Worm (Caenorhabditis elegans) whole organism, mixed stage, embryonic: Measurements from ENCODE around the gene F26F2.13.

Experiments
- blmp-1 ChIP-seq: fragments of 150-350 bp; optimal IDR thresholded peaks from 2 replicates; lab custom pipeline; 2014; ENCODE audit warnings: missing biosample characterization, missing genetic modification characterization
- ceh-39 ChIP-seq: fragments of 150-350 bp; optimal IDR thresholded peaks from 2 replicates; lab custom pipeline; 2014; ENCODE audit warnings: missing biosample characterization, missing genetic modification characterization
- lsy-2 ChIP-seq: fragments of 150-350 bp; optimal IDR thresholded peaks from 2 replicates; lab custom pipeline; 2014; ENCODE audit warnings: missing biosample characterization, missing genetic modification characterization
- mab-5 ChIP-seq: fragments of 150-350 bp; optimal IDR thresholded peaks from 2 replicates; lab custom pipeline; 2014; ENCODE audit warnings: missing biosample characterization, missing genetic modification characterization
- nhr-12 ChIP-seq: fragments of 150-350 bp; optimal IDR thresholded peaks from 2 replicates; lab custom pipeline; 2014; ENCODE audit warnings: missing biosample characterization, missing genetic modification characterization
- nhr-237 ChIP-seq: fragments of 150-350 bp; optimal IDR thresholded peaks from 2 replicates; lab custom pipeline; 2014; ENCODE audit warnings: missing biosample characterization, missing genetic modification characterization
- nhr-28 ChIP-seq: fragments of 150-350 bp; optimal IDR thresholded peaks from 2 replicates; lab custom pipeline; 2014; ENCODE audit warnings: missing biosample characterization, missing genetic modification characterization
- unc-39 ChIP-seq: fragments of 150-350 bp; optimal IDR thresholded peaks from 2 replicates; lab custom pipeline; 2014; ENCODE audit warnings: missing biosample characterization, missing genetic modification characterization

DNA sequence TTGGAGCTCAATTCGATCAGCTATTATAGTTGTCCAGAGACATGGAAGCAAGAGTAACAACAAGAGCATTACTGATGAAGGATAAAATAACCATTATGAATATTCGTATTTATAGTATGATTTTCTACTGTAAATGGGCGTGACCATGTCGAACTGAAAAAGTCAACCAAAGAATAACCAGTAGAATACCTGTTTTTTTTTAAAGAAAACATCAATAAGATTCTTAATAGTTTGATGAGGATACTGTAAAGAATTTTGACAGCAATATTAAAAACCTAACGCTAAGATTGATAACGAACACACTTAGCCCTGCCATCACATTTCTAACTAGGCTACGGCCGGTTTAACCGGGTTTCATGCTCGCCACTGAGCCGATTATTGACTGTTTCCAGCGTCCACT lies 11.2 kb upstream of the F26F2.13 start, which contains the start of gene vmo-1:
- TF ChIP-seq lsy-2 (tag; lab: Kevin White, UChicago): no peak
- no peak for TF ChIP-seq nhr-237 (tag; lab: Kevin White, UChicago)
- no peak for TF ChIP-seq blmp-1 (tag; lab: Kevin White, UChicago)
- no peak for TF ChIP-seq mab-5 (tag; lab: Kevin White, UChicago)
- no peak for TF ChIP-seq ceh-39 (tag; lab: Kevin White, UChicago)
- TF ChIP-seq nhr-28 (tag; lab: Kevin White, UChicago): no peak
- no peak for TF ChIP-seq nhr-12 (tag; lab: Kevin White, UChicago)
- no peak for TF ChIP-seq unc-39 (tag; lab: Kevin White, UChicago)
